Worm (Caenorhabditis elegans): Measurements from ENCODE around the gene piga-1.

piga-1 gene

DNA sequence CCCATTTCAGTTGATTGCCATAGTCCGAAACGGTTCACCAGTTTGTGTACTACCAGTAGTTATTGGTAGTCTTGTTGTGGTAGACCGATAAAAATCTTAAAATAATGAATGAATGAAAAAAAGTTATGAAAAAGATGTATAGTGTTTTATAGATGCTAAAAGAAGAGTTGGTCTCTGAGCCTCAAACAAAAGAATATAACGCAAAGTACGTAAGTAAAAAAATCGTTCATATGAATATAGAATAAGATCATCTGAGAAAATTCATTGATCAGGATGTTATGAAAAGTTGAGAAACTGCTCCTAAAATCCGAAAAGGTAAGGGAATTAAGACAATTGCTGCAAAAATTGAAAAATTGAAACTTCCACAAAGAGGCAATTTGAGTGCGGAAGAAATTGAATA lies 44.0 kb downstream of the piga-1 start, which contains the start of gene chhy-1:
Gene chhy-1, minus strand, starts transcription at position 101 of the 400 bp plus-strand sequence.
- TF ChIP-seq D2030.7 (GFP tag; IDR thresholded peaks at IDR 0.05), result no peak
- TF ChIP-seq nhr-90 (tag; optimal IDR thresholded peaks at IDR 0.05), result no peak
- TF ChIP-seq athp-1 (tag; optimal IDR thresholded peaks at IDR 0.05), result no peak
- no peak for TF ChIP-seq fkh-3 (tag; optimal IDR thresholded peaks at IDR 0.05)
- no peak for TF ChIP-seq hrde-1 (tag; optimal IDR thresholded peaks at IDR 0.05; ENCODE audit: borderline replicate concordance)
- no peak for TF ChIP-seq zim-3 (tag; optimal IDR thresholded peaks at IDR 0.05)
- no peak for TF ChIP-seq ceh-91 (GFP tag; IDR thresholded peaks at IDR 0.05)
- no peak for TF ChIP-seq madf-6 (GFP tag; IDR thresholded peaks at IDR 0.05)
- TF ChIP-seq dox-1 (GFP tag; IDR thresholded peaks at IDR 0.05), result no peak
- TF ChIP-seq ceh-100 (GFP tag; IDR thresholded peaks at IDR 0.05), result no peak

DNA sequence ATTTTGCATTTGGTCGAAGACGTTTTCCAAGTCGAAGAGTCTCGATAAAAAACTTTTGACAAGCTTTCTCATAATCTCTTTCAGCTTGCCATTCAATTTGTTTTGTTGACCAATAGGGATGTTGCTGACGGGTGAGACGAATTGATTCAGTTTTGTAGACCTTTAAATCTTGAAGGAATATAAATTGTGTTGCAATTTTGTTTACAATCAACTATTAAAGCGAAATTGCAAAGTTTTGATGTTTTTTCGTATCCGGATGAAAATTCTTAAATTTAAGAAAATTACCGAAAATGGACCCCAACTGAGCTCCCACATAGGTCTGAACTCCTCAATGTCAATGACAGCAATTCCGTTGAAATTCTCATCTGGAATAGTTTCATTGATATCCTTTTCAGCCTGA lies 45.4 kb downstream of the piga-1 start:
- TF ChIP-seq rpc-1 (optimal IDR thresholded peaks at IDR 0.05) (no peak), rpc-1 (tag; optimal IDR thresholded peaks at IDR 0.05) (no peak), zim-3 (tag; optimal IDR thresholded peaks at IDR 0.05) (no peak), tbp1 (GFP tag; optimal IDR thresholded peaks at IDR 0.05) (no peak), mel-28 (tag; optimal IDR thresholded peaks at IDR 0.05; ENCODE audit: borderline replicate concordance) (no peak), aptf-3 (GFP tag; IDR thresholded peaks at IDR 0.05) (no peak), Y53F4B.3 (GFP tag; IDR thresholded peaks at IDR 0.05) (no peak), unc-62 (GFP tag; optimal IDR thresholded peaks at IDR 0.05) (no peak), ekl-4 (GFP tag; IDR thresholded peaks at IDR 0.05) (no peak), ceh-79 (tag; optimal IDR thresholded peaks at IDR 0.05) (no peak), chd-7 (tag; optimal IDR thresholded peaks at IDR 0.05) (no peak), ceh-58 (GFP tag; IDR thresholded peaks at IDR 0.05) (no peak), lsy-27 (tag; optimal IDR thresholded peaks at IDR 0.05; ENCODE audit: borderline replicate concordance, insufficient read depth) (no peak), ets-4 (GFP tag; optimal IDR thresholded peaks at IDR 0.05) (no peak), snpc-3.4 (tag; optimal IDR thresholded peaks at IDR 0.05) (no peak), nfya-2 (GFP tag; IDR thresholded peaks at IDR 0.05) (no peak), ztf-3 (GFP tag; optimal IDR thresholded peaks at IDR 0.05) (no peak)

DNA sequence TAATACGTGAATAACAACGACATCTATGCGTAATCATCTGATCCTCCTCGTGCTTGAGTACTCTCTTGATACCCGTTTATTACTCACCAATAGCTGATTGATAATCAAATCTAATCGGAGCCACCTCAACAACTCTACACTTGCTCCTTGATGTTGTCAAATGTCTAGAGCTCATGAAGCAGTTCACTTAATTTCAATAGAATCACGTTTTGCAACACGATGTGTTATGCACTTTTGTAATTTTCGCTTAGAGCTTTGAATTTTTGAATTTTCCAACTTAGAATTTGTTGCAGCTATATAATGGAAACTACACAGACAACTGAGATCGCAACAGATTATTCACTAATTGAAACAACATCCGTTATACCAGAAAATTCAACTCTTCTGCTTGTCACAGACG lies 49.0 kb downstream of the piga-1 start, which contains the start of gene T22C8.1:
Gene T22C8.1, plus strand, starts transcription at position 301 of the 400 bp plus-strand sequence.
- TF ChIP-seq unc-130 (GFP tag; optimal IDR thresholded peaks at IDR 0.05), result no peak
- no peak for TF ChIP-seq ceh-27 (GFP tag; optimal IDR thresholded peaks at IDR 0.05)

DNA sequence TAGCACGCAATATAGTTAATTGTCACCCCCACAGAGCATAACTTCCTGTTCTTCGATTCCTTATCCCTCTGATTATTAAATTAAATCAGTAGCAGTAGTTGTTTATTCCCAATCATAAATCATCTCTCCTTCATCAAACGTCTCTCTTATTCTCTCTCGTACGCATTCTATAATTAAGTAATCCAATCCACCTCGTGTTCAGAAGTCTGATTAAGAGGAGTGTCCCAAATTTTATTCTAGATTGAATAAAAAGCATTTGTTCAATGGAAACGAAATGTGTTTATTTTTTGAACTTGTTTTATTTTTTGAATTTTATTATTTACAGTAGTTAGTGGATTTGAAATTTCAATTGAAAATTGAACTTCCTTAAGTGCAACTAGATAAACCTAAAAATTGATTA lies 50.2 kb downstream of the piga-1 start:
- no peak for TF ChIP-seq madf-6 (GFP tag; IDR thresholded peaks at IDR 0.05)
- no peak for TF ChIP-seq F23B12.7 (tag; optimal IDR thresholded peaks at IDR 0.05; ENCODE audit: insufficient read depth)
- TF ChIP-seq attf-3 (GFP tag; conservative IDR thresholded peaks at IDR 0.05), result no peak
- TF ChIP-seq bed-1 (GFP tag; IDR thresholded peaks at IDR 0.05), result no peak
- no peak for TF ChIP-seq nhr-179 (tag; optimal IDR thresholded peaks at IDR 0.05)

DNA sequence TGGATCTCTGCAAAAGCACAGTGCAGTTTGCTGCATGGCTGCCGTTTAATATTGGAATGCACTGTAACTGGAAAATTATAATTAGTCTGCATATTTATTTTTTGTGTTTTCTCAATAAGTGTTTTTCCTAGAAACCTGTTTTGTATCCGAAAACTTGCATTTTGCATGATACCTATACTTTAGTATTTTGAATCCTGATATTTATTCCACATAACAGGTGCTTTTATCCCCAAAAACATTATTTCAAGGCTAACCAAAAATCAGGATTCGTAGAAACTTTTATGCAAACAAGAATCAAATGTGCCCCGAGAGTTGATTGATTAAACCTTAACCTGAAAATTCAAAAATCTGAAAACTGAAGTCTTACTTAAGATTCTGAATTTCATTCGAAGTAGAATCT lies 50.9 kb downstream of the piga-1 start:
- TF ChIP-seq nhr-80 (tag; optimal IDR thresholded peaks at IDR 0.05) (no peak), B0336.3 (GFP tag; IDR thresholded peaks at IDR 0.05) (no peak), ekl-4 (GFP tag; IDR thresholded peaks at IDR 0.05) (no peak), snpc-1.1 (tag; optimal IDR thresholded peaks at IDR 0.05; ENCODE audit: insufficient read depth) (no peak), madf-8 (GFP tag; conservative IDR thresholded peaks at IDR 0.05) (no peak), ccch-3 (GFP tag; optimal IDR thresholded peaks at IDR 0.05) (no peak), lsy-27 (tag; optimal IDR thresholded peaks at IDR 0.05; ENCODE audit: borderline replicate concordance, insufficient read depth) (no peak), Y53F4B.3 (GFP tag; IDR thresholded peaks at IDR 0.05) (no peak)
